Worm (Caenorhabditis elegans): Measurements from ENCODE around the gene ppk-3.
A peak's percentile ranks its signal among the peaks of the same experiment; 100 is the strongest.

Gene ppk-3

ce11 chrX:12943166-12943565 lies 32.3 kb downstream of the ppk-3 start, which contains the start of gene gmap-2:
gmap-2 (minus strand) TSS chrX:12943266.
- no peak for TF ChIP-seq tbx-37 (GFP tag; conservative IDR thresholded peaks at IDR 0.05)
- TF ChIP-seq ama-1 (optimal IDR thresholded peaks at IDR 0.05): no peak
- TF ChIP-seq ets-7 (tag; optimal IDR thresholded peaks at IDR 0.05): no peak
- TF ChIP-seq B0310.2 (tag; optimal IDR thresholded peaks at IDR 0.05): no peak
- no peak for TF ChIP-seq tra-4 (tag; optimal IDR thresholded peaks at IDR 0.05)
- no peak for TF ChIP-seq hmbx-1 (tag; optimal IDR thresholded peaks at IDR 0.05)
- TF ChIP-seq hmg-4 (GFP tag; optimal IDR thresholded peaks at IDR 0.05): no peak
- TF ChIP-seq scrt-1 (GFP tag; IDR thresholded peaks at IDR 0.05): no peak
- TF ChIP-seq ceh-36 (tag; optimal IDR thresholded peaks at IDR 0.05): no peak
- no peak for TF ChIP-seq aly-1 (tag; optimal IDR thresholded peaks at IDR 0.05)
- no peak for TF ChIP-seq hnd-1 (tag; optimal IDR thresholded peaks at IDR 0.05)

- TF ChIP-seq tbx-11 (GFP tag; IDR thresholded peaks at IDR 0.05): no peak
Measured at ce11 chrX:12942296-12942695, 33.1 kb downstream of the ppk-3 start.

ce11 chrX:12940811-12941210 lies 34.6 kb downstream of the ppk-3 start, which contains the start of gene gmap-3:
gmap-3 (minus strand) TSS chrX:12940958.
- TF ChIP-seq flt-1 (GFP tag; IDR thresholded peaks at IDR 0.05): no peak
- TF ChIP-seq aly-1 (tag; optimal IDR thresholded peaks at IDR 0.05): no peak
- no peak for TF ChIP-seq ama-1 (optimal IDR thresholded peaks at IDR 0.05)
- no peak for TF ChIP-seq hmbx-1 (tag; optimal IDR thresholded peaks at IDR 0.05)
- TF ChIP-seq pes-1 (GFP tag; IDR thresholded peaks at IDR 0.05): no peak
- no peak for TF ChIP-seq hnd-1 (tag; optimal IDR thresholded peaks at IDR 0.05)
- no peak for TF ChIP-seq ceh-36 (tag; optimal IDR thresholded peaks at IDR 0.05)
- no peak for TF ChIP-seq tra-4 (tag; optimal IDR thresholded peaks at IDR 0.05)
- TF ChIP-seq B0310.2 (tag; optimal IDR thresholded peaks at IDR 0.05): no peak
- no peak for TF ChIP-seq hmg-4 (GFP tag; optimal IDR thresholded peaks at IDR 0.05)
- TF ChIP-seq tbx-11 (GFP tag; IDR thresholded peaks at IDR 0.05): no peak
- TF ChIP-seq F13C5.2 (tag; optimal IDR thresholded peaks at IDR 0.05): no peak
- no peak for TF ChIP-seq scrt-1 (GFP tag; IDR thresholded peaks at IDR 0.05)
- TF ChIP-seq tbx-37 (GFP tag; conservative IDR thresholded peaks at IDR 0.05): no peak
- TF ChIP-seq ceh-13 (GFP tag; optimal IDR thresholded peaks at IDR 0.05): no peak
- no peak for TF ChIP-seq ets-7 (tag; optimal IDR thresholded peaks at IDR 0.05)
- TF ChIP-seq sea-1 (GFP tag; conservative IDR thresholded peaks at IDR 0.05): no peak

- TF ChIP-seq ets-7 (tag; optimal IDR thresholded peaks at IDR 0.05) (no peak), hnd-1 (tag; optimal IDR thresholded peaks at IDR 0.05) (no peak), tbx-11 (GFP tag; IDR thresholded peaks at IDR 0.05) (no peak), B0310.2 (tag; optimal IDR thresholded peaks at IDR 0.05) (no peak), scrt-1 (GFP tag; IDR thresholded peaks at IDR 0.05) (no peak), hmbx-1 (tag; optimal IDR thresholded peaks at IDR 0.05) (no peak), ama-1 (optimal IDR thresholded peaks at IDR 0.05) (no peak), sea-1 (GFP tag; conservative IDR thresholded peaks at IDR 0.05) (no peak), hmg-4 (GFP tag; optimal IDR thresholded peaks at IDR 0.05) (no peak), aly-1 (tag; optimal IDR thresholded peaks at IDR 0.05) (no peak)
Measured at ce11 chrX:12937521-12937920, 37.9 kb downstream of the ppk-3 start.

ce11 chrX:12935694-12936093 lies 39.8 kb downstream of the ppk-3 start:
- no peak for TF ChIP-seq B0310.2 (tag; optimal IDR thresholded peaks at IDR 0.05)
- no peak for TF ChIP-seq aly-1 (tag; optimal IDR thresholded peaks at IDR 0.05)
- TF ChIP-seq flt-1 (GFP tag; IDR thresholded peaks at IDR 0.05): no peak
- TF ChIP-seq ceh-36 (tag; optimal IDR thresholded peaks at IDR 0.05): no peak
- TF ChIP-seq pes-1 (GFP tag; IDR thresholded peaks at IDR 0.05): no peak
- no peak for TF ChIP-seq F13C5.2 (tag; optimal IDR thresholded peaks at IDR 0.05)
- TF ChIP-seq hmbx-1 (tag; optimal IDR thresholded peaks at IDR 0.05): no peak
- no peak for TF ChIP-seq tbx-11 (GFP tag; IDR thresholded peaks at IDR 0.05)
- no peak for TF ChIP-seq ama-1 (optimal IDR thresholded peaks at IDR 0.05)
- TF ChIP-seq sea-1 (GFP tag; conservative IDR thresholded peaks at IDR 0.05): no peak
- no peak for TF ChIP-seq scrt-1 (GFP tag; IDR thresholded peaks at IDR 0.05)
- no peak for TF ChIP-seq hnd-1 (tag; optimal IDR thresholded peaks at IDR 0.05)
- TF ChIP-seq ceh-13 (GFP tag; optimal IDR thresholded peaks at IDR 0.05): no peak
- no peak for TF ChIP-seq tbx-37 (GFP tag; conservative IDR thresholded peaks at IDR 0.05)
- TF ChIP-seq tra-4 (tag; optimal IDR thresholded peaks at IDR 0.05): no peak
- TF ChIP-seq ets-7 (tag; optimal IDR thresholded peaks at IDR 0.05): no peak
- no peak for TF ChIP-seq hmg-4 (GFP tag; optimal IDR thresholded peaks at IDR 0.05)

ce11 chrX:12934768-12935167 lies 40.7 kb downstream of the ppk-3 start, which contains the start of gene gmap-1:
gmap-1 (minus strand) TSS chrX:12934978.
- TF ChIP-seq hmg-4 (GFP tag; optimal IDR thresholded peaks at IDR 0.05) (peak; percentile 2), pes-1 (GFP tag; IDR thresholded peaks at IDR 0.05) (no peak)

- TF ChIP-seq tbx-37 (GFP tag; conservative IDR thresholded peaks at IDR 0.05) (no peak), flt-1 (GFP tag; IDR thresholded peaks at IDR 0.05) (no peak), F13C5.2 (tag; optimal IDR thresholded peaks at IDR 0.05) (no peak), aly-1 (tag; optimal IDR thresholded peaks at IDR 0.05) (no peak)
Measured at ce11 chrX:12929961-12930360, 45.5 kb downstream of the ppk-3 start, which contains the start of gene C34E7.3. C34E7.3 (plus strand) TSS chrX:12930261.

- TF ChIP-seq ets-7 (tag; optimal IDR thresholded peaks at IDR 0.05) (no peak), scrt-1 (GFP tag; IDR thresholded peaks at IDR 0.05) (no peak), F13C5.2 (tag; optimal IDR thresholded peaks at IDR 0.05) (no peak), flt-1 (GFP tag; IDR thresholded peaks at IDR 0.05) (no peak), ceh-13 (GFP tag; optimal IDR thresholded peaks at IDR 0.05) (no peak), tbx-11 (GFP tag; IDR thresholded peaks at IDR 0.05) (no peak), hmbx-1 (tag; optimal IDR thresholded peaks at IDR 0.05) (no peak), tra-4 (tag; optimal IDR thresholded peaks at IDR 0.05) (no peak)
Measured at ce11 chrX:12928753-12929152, 46.7 kb downstream of the ppk-3 start.
